Worm (Caenorhabditis elegans) whole organism, late embryonic: Measurements from ENCODE around the gene F17H10.4.
A peak's percentile ranks its signal among the peaks of the same experiment; 100 is the strongest.

ENCODE experiments used
- C08G9.2 ChIP-seq: sonication (generic microtip); optimal IDR thresholded peaks from 2 replicates; lab custom pipeline; 2016; ENCODE audit warnings: mild to moderate bottlenecking, missing genetic modification characterization, moderate library complexity, missing compliant biosample characterization
- C38D4.7 ChIP-seq: fragments of 200-800 bp; sonication (Bioruptor generic); optimal IDR thresholded peaks from 2 replicates; lab custom pipeline; 2018; ENCODE audit warnings: mild to moderate bottlenecking, missing genetic modification characterization, moderate library complexity, missing compliant biosample characterization
- F13H6.1 ChIP-seq: sonication (generic microtip); optimal IDR thresholded peaks from 2 replicates; lab custom pipeline; 2016; ENCODE audit warnings: missing genetic modification characterization, missing compliant biosample characterization
- K09A11.1 ChIP-seq: sonication (generic microtip); optimal IDR thresholded peaks from 2 replicates; lab custom pipeline; 2017; ENCODE audit warnings: antibody characterized with exemption, mild to moderate bottlenecking, missing genetic modification characterization, missing compliant biosample characterization; ENCODE audit not compliant: insufficient read depth
- ahr-1 ChIP-seq: sonication (generic microtip); optimal IDR thresholded peaks from 2 replicates; lab custom pipeline; 2016; ENCODE audit warnings: missing genetic modification characterization, missing compliant biosample characterization
- ceh-14 ChIP-seq: sonication (generic microtip); optimal IDR thresholded peaks from 2 replicates; lab custom pipeline; 2016; ENCODE audit warnings: missing genotype, missing genetic modification characterization, missing compliant biosample characterization
- ceh-19 ChIP-seq: fragments of 200-800 bp; sonication (Bioruptor generic); optimal IDR thresholded peaks from 2 replicates; lab custom pipeline; 2018; ENCODE audit warnings: mild to moderate bottlenecking, missing genetic modification characterization, missing compliant biosample characterization
- ceh-2 ChIP-seq: sonication (generic microtip); optimal IDR thresholded peaks from 2 replicates; lab custom pipeline; 2016; ENCODE audit warnings: missing genotype, missing genetic modification characterization, missing compliant biosample characterization
- ceh-31 ChIP-seq: sonication (generic microtip); optimal IDR thresholded peaks from 2 replicates; lab custom pipeline; 2016; ENCODE audit warnings: missing genetic modification characterization, missing compliant biosample characterization
- ceh-34 ChIP-seq: sonication (generic microtip); optimal IDR thresholded peaks from 2 replicates; lab custom pipeline; 2016; ENCODE audit warnings: mild to moderate bottlenecking, missing genetic modification characterization, missing compliant biosample characterization
- ceh-6 ChIP-seq: fragments of 200-800 bp; sonication (Bioruptor generic); optimal IDR thresholded peaks from 2 replicates; lab custom pipeline; 2018; ENCODE audit warnings: mild to moderate bottlenecking, missing genetic modification characterization, missing compliant biosample characterization
- che-1 ChIP-seq: sonication (generic microtip); optimal IDR thresholded peaks from 2 replicates; lab custom pipeline; 2016; ENCODE audit warnings: mild to moderate bottlenecking, missing genetic modification characterization, missing compliant biosample characterization
- elt-2 ChIP-seq: sonication (generic microtip); optimal IDR thresholded peaks from 2 replicates; lab custom pipeline; 2016; ENCODE audit warnings: missing genetic modification reagents, missing genetic modification characterization, missing compliant biosample characterization
- fax-1 ChIP-seq: sonication (generic microtip); optimal IDR thresholded peaks from 2 replicates; lab custom pipeline; 2016; ENCODE audit warnings: missing genotype, missing genetic modification characterization, missing compliant biosample characterization
- fkh-10 ChIP-seq: fragments of 150-350 bp; optimal IDR thresholded peaks from 2 replicates; lab custom pipeline; 2014; ENCODE audit warnings: missing biosample characterization, missing genetic modification reagents, missing genetic modification characterization
- fkh-6 ChIP-seq: sonication (generic microtip); optimal IDR thresholded peaks from 2 replicates; lab custom pipeline; 2016; ENCODE audit warnings: missing genetic modification characterization, missing compliant biosample characterization
- gmeb-2 ChIP-seq: sonication (generic microtip); optimal IDR thresholded peaks from 2 replicates; lab custom pipeline; 2016; ENCODE audit warnings: missing genetic modification characterization, inconsistent platforms, missing compliant biosample characterization
- hlh-30 ChIP-seq: sonication (generic microtip); optimal IDR thresholded peaks from 2 replicates; lab custom pipeline; 2017; ENCODE audit warnings: antibody characterized with exemption, missing genetic modification characterization, missing compliant biosample characterization; ENCODE audit not compliant: insufficient read depth
- hlh-8 ChIP-seq: sonication (generic microtip); optimal IDR thresholded peaks from 2 replicates; lab custom pipeline; 2016; ENCODE audit warnings: missing genotype, missing genetic modification characterization, missing compliant biosample characterization
- lim-6 ChIP-seq: sonication (generic microtip); optimal IDR thresholded peaks from 2 replicates; lab custom pipeline; 2016; ENCODE audit warnings: missing genetic modification characterization, missing compliant biosample characterization
- lin-11 ChIP-seq: fragments of 200-800 bp; sonication (Bioruptor generic); optimal IDR thresholded peaks from 2 replicates; lab custom pipeline; 2018; ENCODE audit warnings: mild to moderate bottlenecking, missing genetic modification characterization, missing compliant biosample characterization
- mec-3 ChIP-seq: sonication (generic microtip); optimal IDR thresholded peaks from 2 replicates; lab custom pipeline; 2016; ENCODE audit warnings: borderline replicate concordance, missing genetic modification characterization, missing compliant biosample characterization
- nfya-1 ChIP-seq: sonication (generic microtip); optimal IDR thresholded peaks from 2 replicates; lab custom pipeline; 2017; ENCODE audit warnings: missing genetic modification characterization, mild to moderate bottlenecking, missing compliant biosample characterization, antibody characterized with exemption, moderate library complexity
- nhr-232 ChIP-seq: sonication (generic microtip); optimal IDR thresholded peaks from 2 replicates; lab custom pipeline; 2016; ENCODE audit warnings: missing genetic modification characterization, missing compliant biosample characterization
- pax-1 ChIP-seq: fragments of 150-350 bp; optimal IDR thresholded peaks from 2 replicates; lab custom pipeline; 2014; ENCODE audit warnings: missing biosample characterization, missing genetic modification characterization
- pqm-1 ChIP-seq: sonication (generic microtip); optimal IDR thresholded peaks from 2 replicates; lab custom pipeline; 2016; ENCODE audit warnings: missing genetic modification characterization, missing compliant biosample characterization
- pros-1 ChIP-seq: fragments of 150-350 bp; optimal IDR thresholded peaks from 2 replicates; lab custom pipeline; 2014; ENCODE audit warnings: missing biosample characterization, missing genetic modification reagents, missing genetic modification characterization
- ref-2 ChIP-seq: sonication (generic microtip); optimal IDR thresholded peaks from 2 replicates; lab custom pipeline; 2016; ENCODE audit warnings: missing genetic modification characterization, missing compliant biosample characterization
- rnt-1 ChIP-seq: sonication (generic microtip); optimal IDR thresholded peaks from 2 replicates; lab custom pipeline; 2016; ENCODE audit warnings: missing genetic modification characterization, missing compliant biosample characterization
- sdc-2 ChIP-seq: sonication (generic microtip); optimal IDR thresholded peaks from 2 replicates; lab custom pipeline; 2016; ENCODE audit warnings: missing genotype, missing genetic modification characterization, missing compliant biosample characterization
- sox-2 ChIP-seq: fragments of 200-800 bp; sonication (Bioruptor generic); IDR thresholded peaks from 2 replicates; pipeline ENCODE4 v1.3.6; 2022; ENCODE audit warnings: missing genetic modification reagents, missing genetic modification characterization, missing compliant biosample characterization
- tbx-2 ChIP-seq: sonication (generic microtip); optimal IDR thresholded peaks from 2 replicates; lab custom pipeline; 2016; ENCODE audit warnings: missing genetic modification characterization, missing compliant biosample characterization
- tbx-7 ChIP-seq: sonication (generic microtip); optimal IDR thresholded peaks from 2 replicates; lab custom pipeline; 2016; ENCODE audit warnings: missing genotype, missing genetic modification characterization, missing compliant biosample characterization
- unc-3 ChIP-seq, 2 experiments: fragments of 200-800 bp in 1 of 2; sonication (Bioruptor generic) in 1 of 2; sonication (generic microtip) in 1 of 2; conservative IDR thresholded peaks in 1 of 2; optimal IDR thresholded peaks in 1 of 2; 2 replicates each; pipeline versions ENCODE4 v1.3.6 to Lab custom; 2016 to 2022; ENCODE audit warnings: missing compliant biosample characterization in 2 of 2, missing genetic modification characterization in 2 of 2, missing genetic modification reagents in 1 of 2
- unc-42 ChIP-seq: sonication (generic microtip); optimal IDR thresholded peaks from 2 replicates; lab custom pipeline; 2016; ENCODE audit warnings: missing genotype, missing genetic modification characterization, missing compliant biosample characterization
- unc-55 ChIP-seq: sonication (generic microtip); optimal IDR thresholded peaks from 2 replicates; lab custom pipeline; 2017; ENCODE audit warnings: missing biosample characterization, missing genetic modification reagents, missing genetic modification characterization
- unc-86 ChIP-seq: sonication (generic microtip); optimal IDR thresholded peaks from 2 replicates; lab custom pipeline; 2016; ENCODE audit warnings: missing genetic modification characterization, missing compliant biosample characterization
- ztf-16 ChIP-seq: sonication (generic microtip); optimal IDR thresholded peaks from 2 replicates; lab custom pipeline; 2017; ENCODE audit warnings: missing genetic modification characterization, missing compliant biosample characterization

F17H10.4 gene

ce11 chrX:13143762-13144732, 17.7 kb upstream of the F17H10.4 start (continued):
- TF ChIP-seq gmeb-2 (no peak), ceh-2 (tag; lab: Kevin White, UChicago) (peak; percentile 77), nfya-1 (tag; lab: Kevin White, UChicago) (peak; percentile 36), sdc-2 (peak; percentile 58), sox-2 (GFP tag; lab: Robert Waterston, UW) (peak; percentile 9; the same call in 1 of the 2 replicates), K09A11.1 (tag; lab: Kevin White, UChicago) (no peak), ref-2 (tag; lab: Kevin White, UChicago) (peak; percentile 38), ceh-34 (tag; lab: Kevin White, UChicago) (peak; percentile 92), ztf-16 (tag; lab: Kevin White, UChicago) (no peak), che-1 (no peak), unc-86 (tag; lab: Kevin White, UChicago) (no peak), pros-1 (tag; lab: Kevin White, UChicago) (peak; percentile 60), tbx-7 (tag; lab: Kevin White, UChicago) (no peak), fax-1 (tag; lab: Kevin White, UChicago) (no peak), unc-3 (GFP tag; conservative IDR thresholded peaks at IDR 0.05; lab: Robert Waterston, UW) (no peak), unc-3 (tag; optimal IDR thresholded peaks at IDR 0.05; lab: Kevin White, UChicago) (no peak), tbx-2 (tag; lab: Kevin White, UChicago) (peak; percentile 78), nhr-232 (tag; lab: Kevin White, UChicago) (peak; percentile 34)

- TF ChIP-seq mec-3 (tag; lab: Kevin White, UChicago) (no peak), fkh-10 (GFP tag; lab: Kevin White, UChicago) (peak; percentile 18), F13H6.1 (tag; lab: Kevin White, UChicago) (no peak), ceh-6 (GFP tag; lab: Kevin White, UChicago) (peak; percentile 19), elt-2 (tag; lab: Kevin White, UChicago) (no peak), fkh-6 (tag; lab: Kevin White, UChicago) (peak; percentile 34), ahr-1 (no peak), lim-6 (peak; percentile 40), sdc-2 (peak; percentile 44), C08G9.2 (no peak), ceh-34 (tag; lab: Kevin White, UChicago) (peak; percentile 9), ref-2 (tag; lab: Kevin White, UChicago) (peak; percentile 54), pros-1 (tag; lab: Kevin White, UChicago) (no peak), lin-11 (peak; percentile 2), ceh-19 (GFP tag; lab: Kevin White, UChicago) (peak; percentile 1), unc-42 (tag; lab: Kevin White, UChicago) (peak; percentile 62), ceh-31 (tag; lab: Kevin White, UChicago) (peak; percentile 67), pqm-1 (tag; lab: Kevin White, UChicago) (no peak), ceh-14 (tag; lab: Kevin White, UChicago) (peak; percentile 38), hlh-8 (tag; lab: Kevin White, UChicago) (peak; percentile 5), tbx-2 (tag; lab: Kevin White, UChicago) (peak; percentile 16), C38D4.7 (GFP tag; lab: Kevin White, UChicago) (no peak), unc-3 (GFP tag; conservative IDR thresholded peaks at IDR 0.05; lab: Robert Waterston, UW) (no peak), unc-3 (tag; optimal IDR thresholded peaks at IDR 0.05; lab: Kevin White, UChicago) (no peak), hlh-30 (no peak)
- TF ChIP-seq, all 69 proteins: peak for 14
These were observed 16.9 kb upstream of the F17H10.4 start for ce11 chrX:13143236-13143635.

ce11 chrX:13141440-13141839, 15.1 kb upstream of the F17H10.4 start, which contains the start of gene F09A5.3:
TSS of gene F09A5.3 (plus strand) at chrX:13141601.
- TF ChIP-seq lim-6 (no peak), pax-1 (tag; lab: Kevin White, UChicago) (peak; percentile 88), fkh-6 (tag; lab: Kevin White, UChicago) (no peak), unc-55 (GFP tag; lab: Kevin White, UChicago) (peak; percentile 48), hlh-30 (peak; percentile 77), rnt-1 (peak; percentile 70)
